Worm (Caenorhabditis elegans) whole organism, L2 larva: Measurements from ENCODE around the gene F27B10.1.

Source experiments
- F13H6.1 ChIP-seq: sonication (generic microtip); optimal IDR thresholded peaks from 2 replicates; lab custom pipeline; 2016; ENCODE audit warnings: missing genetic modification characterization, missing compliant biosample characterization
- R02D3.7 ChIP-seq: fragments of 150-350 bp; optimal IDR thresholded peaks from 2 replicates; lab custom pipeline; 2014; ENCODE audit warnings: missing biosample characterization, missing genetic modification characterization
- alr-1 ChIP-seq: fragments of 150-350 bp; optimal IDR thresholded peaks from 2 replicates; lab custom pipeline; 2014; ENCODE audit warnings: missing biosample characterization, missing genetic modification characterization
- ama-1 ChIP-seq: fragments of 150-350 bp; optimal IDR thresholded peaks from 2 replicates; lab custom pipeline; 2018; ENCODE audit warnings: inconsistent platforms
- blmp-1 ChIP-seq: sonication (generic microtip); optimal IDR thresholded peaks from 2 replicates; lab custom pipeline; 2017; ENCODE audit warnings: missing genetic modification characterization, mild to moderate bottlenecking, missing compliant biosample characterization, antibody characterized with exemption, moderate library complexity; ENCODE audit not compliant: insufficient read depth
- ceh-16 ChIP-seq: fragments of 150-350 bp; optimal IDR thresholded peaks from 2 replicates; lab custom pipeline; 2014; ENCODE audit warnings: missing biosample characterization, missing genetic modification characterization
- crh-2 ChIP-seq: sonication (generic microtip); optimal IDR thresholded peaks from 2 replicates; lab custom pipeline; 2017; ENCODE audit warnings: missing biosample characterization, missing genetic modification characterization
- dmd-4 ChIP-seq: sonication (generic microtip); optimal IDR thresholded peaks from 2 replicates; lab custom pipeline; 2017; ENCODE audit warnings: missing biosample characterization, missing genetic modification characterization
- elt-3 ChIP-seq: sonication (generic microtip); optimal IDR thresholded peaks from 2 replicates; lab custom pipeline; 2017; ENCODE audit warnings: missing biosample characterization, missing genetic modification characterization
- fos-1 ChIP-seq: fragments of 150-350 bp; optimal IDR thresholded peaks from 2 replicates; lab custom pipeline; 2014; ENCODE audit warnings: missing biosample characterization, missing genetic modification characterization
- gmeb-1 ChIP-seq: fragments of 150-350 bp; optimal IDR thresholded peaks from 2 replicates; lab custom pipeline; 2014; ENCODE audit warnings: missing biosample characterization, missing genetic modification characterization
- lin-11 ChIP-seq: fragments of 150-350 bp; sonication (generic microtip); optimal IDR thresholded peaks from 2 replicates; lab custom pipeline; 2014; ENCODE audit warnings: missing biosample characterization, missing genetic modification characterization, inconsistent platforms, mixed read lengths
- lin-13 ChIP-seq: fragments of 150-350 bp; optimal IDR thresholded peaks from 2 replicates; lab custom pipeline; 2014; ENCODE audit warnings: missing biosample characterization, missing genetic modification reagents, missing genetic modification characterization
- lsy-2 ChIP-seq, 2 experiments: fragments of 150-350 bp in 1 of 2; sonication (generic microtip) in 1 of 2; optimal IDR thresholded peaks; 2 replicates each; lab custom pipeline; 2014 to 2017; ENCODE audit warnings: missing biosample characterization in 2 of 2, missing genetic modification characterization in 2 of 2
- mab-5 ChIP-seq: fragments of 150-350 bp; optimal IDR thresholded peaks from 2 replicates; lab custom pipeline; 2014; ENCODE audit warnings: missing biosample characterization, missing genetic modification characterization
- mdl-1 ChIP-seq, 2 experiments: fragments of 150-350 bp in 1 of 2; sonication (generic microtip) in 1 of 2; optimal IDR thresholded peaks; 2 replicates each; lab custom pipeline; 2017; ENCODE audit warnings: missing biosample characterization in 2 of 2, missing genetic modification characterization in 2 of 2
- nhr-11 ChIP-seq: fragments of 150-350 bp; optimal IDR thresholded peaks from 2 replicates; lab custom pipeline; 2014; ENCODE audit warnings: missing biosample characterization, missing genetic modification characterization
- nhr-129 ChIP-seq: fragments of 150-350 bp; optimal IDR thresholded peaks from 2 replicates; lab custom pipeline; 2014; ENCODE audit warnings: missing biosample characterization, missing genetic modification characterization
- nhr-21 ChIP-seq: fragments of 150-350 bp; optimal IDR thresholded peaks from 2 replicates; lab custom pipeline; 2014; ENCODE audit warnings: missing biosample characterization, missing genetic modification characterization
- nhr-23 ChIP-seq: fragments of 150-350 bp; optimal IDR thresholded peaks from 2 replicates; lab custom pipeline; 2014; ENCODE audit warnings: missing biosample characterization, missing genetic modification reagents, missing genetic modification characterization
- nhr-237 ChIP-seq: fragments of 150-350 bp; optimal IDR thresholded peaks from 2 replicates; lab custom pipeline; 2014; ENCODE audit warnings: missing biosample characterization, missing genetic modification characterization
- nhr-25 ChIP-seq: fragments of 150-350 bp; sonication (generic microtip); optimal IDR thresholded peaks from 3 replicates; lab custom pipeline; 2014; ENCODE audit warnings: missing biosample characterization, missing genetic modification characterization
- nhr-6 ChIP-seq: fragments of 150-350 bp; optimal IDR thresholded peaks from 2 replicates; lab custom pipeline; 2014; ENCODE audit warnings: missing biosample characterization, missing genetic modification characterization
- sem-4 ChIP-seq: fragments of 150-350 bp; optimal IDR thresholded peaks from 2 replicates; lab custom pipeline; 2014; ENCODE audit warnings: missing biosample characterization, missing genetic modification reagents, missing genetic modification characterization
- skn-1 ChIP-seq: sonication (generic microtip); optimal IDR thresholded peaks from 2 replicates; lab custom pipeline; 2017; ENCODE audit warnings: missing biosample characterization, missing genetic modification characterization
- sma-3 ChIP-seq: sonication (generic microtip); optimal IDR thresholded peaks from 2 replicates; lab custom pipeline; 2016; ENCODE audit warnings: missing genetic modification reagents, missing genetic modification characterization, missing compliant biosample characterization
- sma-9 ChIP-seq, 2 experiments: fragments of 150-350 bp in 1 of 2; sonication (generic microtip) in 1 of 2; optimal IDR thresholded peaks; 2 replicates each; lab custom pipeline; 2014 to 2016; ENCODE audit warnings: missing genetic modification characterization in 2 of 2, mild to moderate bottlenecking in 1 of 2, missing biosample characterization in 1 of 2, missing compliant biosample characterization in 1 of 2, missing genetic modification reagents in 1 of 2, moderate library complexity in 1 of 2
- snpc-4 ChIP-seq: fragments of 150-350 bp; optimal IDR thresholded peaks from 2 replicates; lab custom pipeline; 2014; ENCODE audit warnings: missing biosample characterization, missing genetic modification characterization
- unc-39 ChIP-seq: fragments of 150-350 bp; optimal IDR thresholded peaks from 2 replicates; lab custom pipeline; 2014; ENCODE audit warnings: missing biosample characterization, missing genetic modification characterization
- unc-55 ChIP-seq: fragments of 150-350 bp; sonication (generic microtip); optimal IDR thresholded peaks from 3 replicates; lab custom pipeline; 2014; ENCODE audit warnings: missing biosample characterization, missing genetic modification reagents, missing genetic modification characterization
- zag-1 ChIP-seq: fragments of 150-350 bp; optimal IDR thresholded peaks from 2 replicates; lab custom pipeline; 2014; ENCODE audit warnings: missing biosample characterization, missing genetic modification characterization
- ztf-11 ChIP-seq: sonication (generic microtip); optimal IDR thresholded peaks from 2 replicates; lab custom pipeline; 2017; ENCODE audit warnings: missing biosample characterization, missing genetic modification characterization
- ztf-4 ChIP-seq: fragments of 150-350 bp; optimal IDR thresholded peaks from 2 replicates; lab custom pipeline; 2014; ENCODE audit warnings: missing biosample characterization, missing genetic modification characterization

F27B10.1 gene

DNA sequence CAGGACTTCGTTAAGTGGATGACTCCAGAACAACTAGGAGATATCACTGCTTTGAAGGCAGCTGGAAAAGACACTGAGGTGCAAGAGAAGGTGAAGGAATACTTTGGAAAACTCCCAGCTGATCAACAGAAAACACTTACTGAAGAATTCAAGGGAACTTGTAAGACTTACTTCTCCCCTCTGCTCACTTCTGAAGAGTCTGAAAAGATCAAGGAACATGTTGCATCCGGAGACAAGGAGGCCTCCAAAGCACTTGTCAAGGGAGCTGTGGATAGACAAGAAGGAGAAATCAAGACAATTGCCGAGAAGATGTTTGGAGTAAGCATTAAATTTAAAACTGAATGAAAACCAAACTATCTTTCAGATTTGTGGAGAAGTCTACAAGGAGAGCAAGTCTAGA is 7.0 kb downstream of the F27B10.1 start:
- no peak for TF ChIP-seq snpc-4 (tag; lab: Kevin White, UChicago)
- TF ChIP-seq ceh-16 (tag; lab: Kevin White, UChicago): no peak
- no peak for TF ChIP-seq lin-13
- no peak for TF ChIP-seq gmeb-1
- TF ChIP-seq alr-1 (tag; lab: Kevin White, UChicago): no peak
- TF ChIP-seq sma-3 (GFP tag; lab: Kevin White, UChicago): no peak
- TF ChIP-seq nhr-129 (tag; lab: Kevin White, UChicago): no peak
- TF ChIP-seq lin-11 (tag; lab: Kevin White, UChicago): no peak
- no peak for TF ChIP-seq R02D3.7 (tag; lab: Kevin White, UChicago)
- no peak for TF ChIP-seq elt-3
- no peak for TF ChIP-seq skn-1
- TF ChIP-seq ztf-4 (tag; lab: Kevin White, UChicago): no peak

ce11 chrV:7084612-7085139 is 12.3 kb downstream of the F27B10.1 start, which contains the start of gene mys-1:
TSS of gene mys-1 (minus strand) at chrV:7084662.
- TF ChIP-seq crh-2 (peak; percentile 0), F13H6.1 (peak; percentile 67), sem-4 (tag; lab: Kevin White, UChicago) (peak; percentile 9), lsy-2 (tag; optimal IDR thresholded peaks at IDR 0.05; lab: Kevin White, UChicago) (peak in 1 of 2 experiments; percentile 69), mdl-1 (tag; optimal IDR thresholded peaks at IDR 0.05; lab: Kevin White, UChicago) (no peak), alr-1 (tag; lab: Kevin White, UChicago) (no peak), ama-1 (lab: Kevin White, UChicago) (no peak), fos-1 (tag; lab: Kevin White, UChicago) (peak; percentile 9), gmeb-1 (peak; percentile 94), nhr-11 (tag; lab: Kevin White, UChicago) (no peak), unc-55 (GFP tag; lab: Kevin White, UChicago) (peak; percentile 63), sma-3 (GFP tag; lab: Kevin White, UChicago) (peak; percentile 71), sma-9 (GFP tag; optimal IDR thresholded peaks at IDR 0.05; lab: Kevin White, UChicago) (peak; percentile 80), sma-9 (tag; optimal IDR thresholded peaks at IDR 0.05; lab: Kevin White, UChicago) (no peak)

ce11 chrV:7085518-7086104 is 13.2 kb downstream of the F27B10.1 start, which contains the start of gene VC5.2:
TSS of gene VC5.2 (plus strand) at chrV:7085956.
- TF ChIP-seq alr-1 (tag; lab: Kevin White, UChicago) (no peak), lsy-2 (tag; optimal IDR thresholded peaks at IDR 0.05; lab: Kevin White, UChicago) (peak in 1 of 2 experiments; percentile 37), crh-2 (no peak), sma-9 (GFP tag; optimal IDR thresholded peaks at IDR 0.05; lab: Kevin White, UChicago) (peak; percentile 48), sma-9 (tag; optimal IDR thresholded peaks at IDR 0.05; lab: Kevin White, UChicago) (no peak), nhr-23 (tag; lab: Kevin White, UChicago) (no peak), dmd-4 (tag; lab: Kevin White, UChicago) (no peak), blmp-1 (tag; lab: Kevin White, UChicago) (peak; percentile 46), sem-4 (tag; lab: Kevin White, UChicago) (no peak), zag-1 (no peak), nhr-11 (tag; lab: Kevin White, UChicago) (no peak), nhr-129 (tag; lab: Kevin White, UChicago) (no peak)

- no peak for TF ChIP-seq unc-39 (tag; lab: Kevin White, UChicago)
- no peak for TF ChIP-seq snpc-4 (tag; lab: Kevin White, UChicago)
- no peak for TF ChIP-seq nhr-6 (tag; lab: Kevin White, UChicago)
- no peak for TF ChIP-seq sma-9 (GFP tag; optimal IDR thresholded peaks at IDR 0.05; lab: Kevin White, UChicago)
- no peak for TF ChIP-seq sma-9 (tag; optimal IDR thresholded peaks at IDR 0.05; lab: Kevin White, UChicago)
- no peak for TF ChIP-seq unc-55 (GFP tag; lab: Kevin White, UChicago)
- TF ChIP-seq lsy-2 (tag; optimal IDR thresholded peaks at IDR 0.05; lab: Kevin White, UChicago): no peak
- TF ChIP-seq nhr-21 (tag; lab: Kevin White, UChicago): no peak
- no peak for TF ChIP-seq nhr-237 (tag; lab: Kevin White, UChicago)
- TF ChIP-seq mdl-1 (tag; optimal IDR thresholded peaks at IDR 0.05; lab: Kevin White, UChicago): no peak
- TF ChIP-seq ztf-11 (tag; lab: Kevin White, UChicago): no peak
- TF ChIP-seq fos-1 (tag; lab: Kevin White, UChicago): no peak
- no peak for TF ChIP-seq R02D3.7 (tag; lab: Kevin White, UChicago)
- no peak for TF ChIP-seq sma-3 (GFP tag; lab: Kevin White, UChicago)
- no peak for TF ChIP-seq alr-1 (tag; lab: Kevin White, UChicago)
- no peak for TF ChIP-seq mab-5 (tag; lab: Kevin White, UChicago)
- no peak for TF ChIP-seq nhr-25
Measured at ce11 chrV:7087340-7087739, 14.9 kb downstream of the F27B10.1 start.
